Fruit fly (Drosophila melanogaster): ENCODE measurements around the gene vir-1.

The vir-1 gene

dm6 chr2L:12463037-12463436 lies 39.8 kb upstream of the vir-1 start:
- TF ChIP-seq CG32264 (GFP tag; optimal IDR thresholded peaks at IDR 0.05) = no peak
- TF ChIP-seq h (GFP tag; optimal IDR thresholded peaks at IDR 0.05) = peak; percentile 1
- TF ChIP-seq ey (GFP tag; optimal IDR thresholded peaks at IDR 0.05) = no peak
- TF ChIP-seq rgr (GFP tag; optimal IDR thresholded peaks at IDR 0.05) = peak; percentile 30
- TF ChIP-seq woc (GFP tag; optimal IDR thresholded peaks at IDR 0.05) = no peak
- no peak for TF ChIP-seq Dif (GFP tag; optimal IDR thresholded peaks at IDR 0.05; ENCODE audit: partially characterized antibody)
- TF ChIP-seq N (GFP tag; optimal IDR thresholded peaks at IDR 0.05) = no peak
- TF ChIP-seq CG9705 (GFP tag; optimal IDR thresholded peaks at IDR 0.05) = no peak
- TF ChIP-seq tai (GFP tag; optimal IDR thresholded peaks at IDR 0.05) = peak; percentile 27
- TF ChIP-seq br (GFP tag; optimal IDR thresholded peaks at IDR 0.05) = peak; percentile 17
- no peak for TF ChIP-seq dl (GFP tag; optimal IDR thresholded peaks at IDR 0.05; ENCODE audit: insufficient read depth in 1 of 2, partially characterized antibody in 2 of 2)
- no peak for TF ChIP-seq Rel (GFP tag; optimal IDR thresholded peaks at IDR 0.05)
- TF ChIP-seq Rel (tag; optimal IDR thresholded peaks at IDR 0.05) = peak; percentile 4

- peak; percentile 82 for TF ChIP-seq sage (GFP tag; optimal IDR thresholded peaks at IDR 0.05)
- TF ChIP-seq Sp1 (GFP tag; optimal IDR thresholded peaks at IDR 0.05) = peak; percentile 74
- TF ChIP-seq Dif (GFP tag; optimal IDR thresholded peaks at IDR 0.05; ENCODE audit: partially characterized antibody) = peak; percentile 99
- peak; percentile 72 for TF ChIP-seq fru (GFP tag; optimal IDR thresholded peaks at IDR 0.05)
- no peak for TF ChIP-seq usp (GFP tag; optimal IDR thresholded peaks at IDR 0.05)
- TF ChIP-seq Jra (GFP tag; optimal IDR thresholded peaks at IDR 0.05) = peak; percentile 41
- peak; percentile 83 for TF ChIP-seq brk (GFP tag; optimal IDR thresholded peaks at IDR 0.05)
- TF ChIP-seq Hr78 (GFP tag; optimal IDR thresholded peaks at IDR 0.05) = no peak
- peak; percentile 71 for TF ChIP-seq jim (GFP tag; optimal IDR thresholded peaks at IDR 0.05)
- peak; percentile 59 for TF ChIP-seq HLH106 (tag; optimal IDR thresholded peaks at IDR 0.05)
- TF ChIP-seq dsf (GFP tag; optimal IDR thresholded peaks at IDR 0.05; ENCODE audit: borderline replicate concordance) = no peak
- TF ChIP-seq br (GFP tag; optimal IDR thresholded peaks at IDR 0.05) = peak; percentile 72
- no peak for TF ChIP-seq dmrt93B (GFP tag; optimal IDR thresholded peaks at IDR 0.05)
- no peak for TF ChIP-seq woc (GFP tag; optimal IDR thresholded peaks at IDR 0.05)
- TF ChIP-seq sv (GFP tag; optimal IDR thresholded peaks at IDR 0.05) = peak; percentile 15
- no peak for TF ChIP-seq N (GFP tag; optimal IDR thresholded peaks at IDR 0.05)
- TF ChIP-seq dl (GFP tag; optimal IDR thresholded peaks at IDR 0.05; ENCODE audit: insufficient read depth in 1 of 2, partially characterized antibody in 2 of 2) = peak; percentile 98
- TF ChIP-seq Abd-B (GFP tag; optimal IDR thresholded peaks at IDR 0.05) = no peak
- TF ChIP-seq Rel (GFP tag; optimal IDR thresholded peaks at IDR 0.05) = peak; percentile 75
- TF ChIP-seq Rel (tag; optimal IDR thresholded peaks at IDR 0.05) = peak; percentile 67
- no peak for TF ChIP-seq pan (optimal IDR thresholded peaks at IDR 0.05)
- peak; percentile 68 for TF ChIP-seq CG9705 (GFP tag; optimal IDR thresholded peaks at IDR 0.05)
- TF ChIP-seq foxo (GFP tag; optimal IDR thresholded peaks at IDR 0.05) = peak; percentile 12 to 62
- TF ChIP-seq GATAd (GFP tag; optimal IDR thresholded peaks at IDR 0.05) = peak; percentile 7
- no peak for TF ChIP-seq Mio (GFP tag; optimal IDR thresholded peaks at IDR 0.05)
- TF ChIP-seq Hr83 (GFP tag; optimal IDR thresholded peaks at IDR 0.05; ENCODE audit: poor library complexity, severe bottlenecking) = peak; percentile 85
- peak; percentile 80 for TF ChIP-seq Hnf4 (GFP tag; optimal IDR thresholded peaks at IDR 0.05)
- TF ChIP-seq Dfd (GFP tag; optimal IDR thresholded peaks at IDR 0.05) = no peak
- TF ChIP-seq lola (GFP tag; optimal IDR thresholded peaks at IDR 0.05) = no peak
- TF ChIP-seq h (GFP tag; optimal IDR thresholded peaks at IDR 0.05) = peak; percentile 85
- TF ChIP-seq ey (GFP tag; optimal IDR thresholded peaks at IDR 0.05) = peak; percentile 39
- TF ChIP-seq Myc (optimal IDR thresholded peaks at IDR 0.05) = no peak
- peak; percentile 92 for TF ChIP-seq Vsx2 (GFP tag; optimal IDR thresholded peaks at IDR 0.05; ENCODE audit: partially characterized antibody)
- TF ChIP-seq psq (GFP tag; optimal IDR thresholded peaks at IDR 0.05) = peak; percentile 70
- TF ChIP-seq OdsH (GFP tag; optimal IDR thresholded peaks at IDR 0.05) = peak; percentile 84
- TF ChIP-seq tai (GFP tag; optimal IDR thresholded peaks at IDR 0.05) = peak; percentile 79
- TF ChIP-seq CG32264 (GFP tag; optimal IDR thresholded peaks at IDR 0.05) = peak; percentile 40
- TF ChIP-seq CrebA (GFP tag; optimal IDR thresholded peaks at IDR 0.05; ENCODE audit: borderline replicate concordance) = peak; percentile 85
- TF ChIP-seq rgr (GFP tag; optimal IDR thresholded peaks at IDR 0.05) = peak; percentile 84
These were observed 37.8 kb upstream of the vir-1 start for dm6 chr2L:12460767-12461739.

Measured in whole organism, wandering third instar larva.